Worm (Caenorhabditis elegans) whole organism, L1 larva: ENCODE measurements around the gene R10D12.13.

ENCODE experiments used
- ama-1 ChIP-seq: fragments of 150-350 bp; optimal IDR thresholded peaks from 2 replicates; lab custom pipeline; 2014
- efl-1 ChIP-seq, 4 experiments: fragments of 150-350 bp; optimal IDR thresholded peaks in 3 of 4; peaks in 1 of 4; 1 replicate in 1 of 4; 2 replicates in 3 of 4; lab custom pipeline; 2014; ENCODE audit warnings: missing biosample characterization in 2 of 4, missing genetic modification characterization in 2 of 4, missing genetic modification reagents in 2 of 4
- lin-35 ChIP-seq, 2 experiments: fragments of 150-350 bp; optimal IDR thresholded peaks; 2 replicates each; lab custom pipeline; 2014; ENCODE audit warnings: missing biosample characterization in 2 of 2, missing genetic modification characterization in 2 of 2, missing genetic modification reagents in 2 of 2
- nhr-11 ChIP-seq: fragments of 150-350 bp; optimal IDR thresholded peaks from 2 replicates; lab custom pipeline; 2014; ENCODE audit warnings: missing biosample characterization, missing genetic modification characterization
- nhr-19 ChIP-seq: fragments of 200-800 bp; sonication (Bioruptor generic); conservative IDR thresholded peaks from 2 replicates; pipeline ENCODE4 v1.3.6; 2022; ENCODE audit warnings: missing genetic modification characterization, missing compliant biosample characterization
- unc-86 ChIP-seq: sonication (generic microtip); optimal IDR thresholded peaks from 2 replicates; lab custom pipeline; 2016; ENCODE audit warnings: missing genetic modification characterization, missing compliant biosample characterization

DNA sequence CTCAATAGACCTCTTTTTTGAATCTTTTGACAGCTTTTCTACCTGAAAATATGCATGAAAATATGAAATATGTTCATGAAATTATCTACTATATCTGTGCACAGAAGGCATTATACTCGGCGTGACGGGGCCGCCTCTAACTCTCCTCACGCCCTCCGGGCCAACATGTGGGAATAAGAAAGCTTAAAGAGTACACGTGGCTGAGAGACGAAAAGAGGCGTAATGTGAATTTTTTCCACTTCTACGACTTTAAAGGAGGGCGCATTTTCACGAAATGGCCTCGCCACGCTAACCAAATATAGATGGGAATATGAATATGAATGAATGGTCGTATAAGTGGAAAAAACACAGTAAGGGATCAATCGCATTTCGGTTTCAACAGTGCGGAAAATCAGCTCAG, 4.5 kb upstream of the R10D12.13 start:
- TF ChIP-seq lin-35 (GFP tag; optimal IDR thresholded peaks at IDR 0.05; lab: Kevin White, UChicago) = no peak
- no peak for TF ChIP-seq unc-86
- no peak for TF ChIP-seq nhr-11 (tag; lab: Kevin White, UChicago)
- TF ChIP-seq nhr-19 = no peak
- TF ChIP-seq efl-1 (optimal IDR thresholded peaks at IDR 0.05; lab: Kevin White, UChicago) = no peak
- TF ChIP-seq efl-1 (GFP tag; optimal IDR thresholded peaks at IDR 0.05 in 1 of 2; lab: Kevin White, UChicago) = no peak
- no peak for TF ChIP-seq ama-1 (lab: Kevin White, UChicago)
